Worm (Caenorhabditis elegans): ENCODE results near the gene Y9C9A.8.

DNA sequence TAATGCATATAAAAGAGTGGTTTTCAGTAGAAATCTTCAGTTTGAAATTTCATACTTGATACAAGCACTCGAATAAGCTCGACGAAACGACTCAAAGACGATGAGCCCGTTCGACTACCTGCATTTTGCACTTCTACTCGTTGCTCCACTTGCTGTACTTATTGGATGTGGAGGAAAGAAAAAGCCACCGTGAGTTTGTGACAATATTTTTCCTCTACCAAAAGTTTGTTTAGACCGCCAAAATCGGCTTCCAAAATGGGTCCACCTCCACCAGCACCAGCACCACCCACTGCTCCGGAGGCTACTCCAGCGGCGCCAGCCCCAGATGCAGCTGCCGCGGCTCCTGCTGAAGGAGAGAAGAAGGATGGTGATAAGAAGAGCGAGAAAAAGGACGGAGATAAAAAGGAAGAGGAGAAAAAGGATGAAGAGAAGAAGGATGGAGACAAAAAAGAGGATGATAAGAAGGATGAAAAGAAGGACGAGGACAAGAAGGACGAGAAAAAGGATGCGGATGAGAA lies 47.1 kb downstream of the Y9C9A.8 start, which contains the start of gene E03H12.5:
- TF ChIP-seq him-1 (tag; optimal IDR thresholded peaks at IDR 0.05), result no peak
- TF ChIP-seq W03F9.2 (tag; optimal IDR thresholded peaks at IDR 0.05), result no peak
- TF ChIP-seq dao-5 (tag; optimal IDR thresholded peaks at IDR 0.05), result no peak
